Fruit fly (Drosophila melanogaster): ENCODE data around the gene RhoGAPp190.

The RhoGAPp190 gene

dm6 chrX:17627090-17627992 is 25.0 kb downstream of the RhoGAPp190 start, which contains the start of gene stas:
Gene stas, minus strand, starts transcription at chrX:17627895.
- TF ChIP-seq CrebA (GFP tag; optimal IDR thresholded peaks at IDR 0.05; ENCODE audit: borderline replicate concordance), result no peak
- TF ChIP-seq br (GFP tag; optimal IDR thresholded peaks at IDR 0.05), result peak; percentile 20
- peak; percentile 12 for TF ChIP-seq psq (GFP tag; optimal IDR thresholded peaks at IDR 0.05)
- TF ChIP-seq Sp1 (GFP tag; optimal IDR thresholded peaks at IDR 0.05), result peak; percentile 38
- peak; percentile 9 for TF ChIP-seq HLH106 (tag; optimal IDR thresholded peaks at IDR 0.05)
- no peak for TF ChIP-seq usp (GFP tag; optimal IDR thresholded peaks at IDR 0.05)
- TF ChIP-seq sage (GFP tag; optimal IDR thresholded peaks at IDR 0.05), result no peak
- TF ChIP-seq CG9705 (GFP tag; optimal IDR thresholded peaks at IDR 0.05), result peak; percentile 23
- TF ChIP-seq Rel (GFP tag; optimal IDR thresholded peaks at IDR 0.05), result peak; percentile 15
- TF ChIP-seq Rel (tag; optimal IDR thresholded peaks at IDR 0.05), result peak; percentile 35
- no peak for TF ChIP-seq Dif (GFP tag; optimal IDR thresholded peaks at IDR 0.05; ENCODE audit: partially characterized antibody)
- peak; percentile 17 for TF ChIP-seq sv (GFP tag; optimal IDR thresholded peaks at IDR 0.05)
- TF ChIP-seq Hr78 (GFP tag; optimal IDR thresholded peaks at IDR 0.05), result no peak
- peak; percentile 16 for TF ChIP-seq rgr (GFP tag; optimal IDR thresholded peaks at IDR 0.05)
- TF ChIP-seq dsf (GFP tag; optimal IDR thresholded peaks at IDR 0.05; ENCODE audit: borderline replicate concordance), result no peak
- no peak for TF ChIP-seq dmrt93B (GFP tag; optimal IDR thresholded peaks at IDR 0.05)
- TF ChIP-seq Hnf4 (GFP tag; optimal IDR thresholded peaks at IDR 0.05), result peak; percentile 21
- TF ChIP-seq brk (GFP tag; optimal IDR thresholded peaks at IDR 0.05), result peak; percentile 50
- TF ChIP-seq h (GFP tag; optimal IDR thresholded peaks at IDR 0.05), result peak; percentile 37
- TF ChIP-seq jim (GFP tag; optimal IDR thresholded peaks at IDR 0.05), result no peak
- peak in 1 of 2 experiments; percentile 5 for TF ChIP-seq foxo (GFP tag; optimal IDR thresholded peaks at IDR 0.05)
- TF ChIP-seq fru (GFP tag; optimal IDR thresholded peaks at IDR 0.05), result peak; percentile 37
- TF ChIP-seq ey (GFP tag; optimal IDR thresholded peaks at IDR 0.05), result no peak
- peak; percentile 6 for TF ChIP-seq Hr83 (GFP tag; optimal IDR thresholded peaks at IDR 0.05; ENCODE audit: poor library complexity, severe bottlenecking)
- peak; percentile 7 for TF ChIP-seq OdsH (GFP tag; optimal IDR thresholded peaks at IDR 0.05)

dm6 chrX:17625833-17626232 is 26.5 kb downstream of the RhoGAPp190 start:
- TF ChIP-seq dmrt93B (GFP tag; optimal IDR thresholded peaks at IDR 0.05) (no peak), GATAd (GFP tag; optimal IDR thresholded peaks at IDR 0.05) (no peak), Myc (optimal IDR thresholded peaks at IDR 0.05) (peak; percentile 52), woc (GFP tag; optimal IDR thresholded peaks at IDR 0.05) (no peak)

DNA sequence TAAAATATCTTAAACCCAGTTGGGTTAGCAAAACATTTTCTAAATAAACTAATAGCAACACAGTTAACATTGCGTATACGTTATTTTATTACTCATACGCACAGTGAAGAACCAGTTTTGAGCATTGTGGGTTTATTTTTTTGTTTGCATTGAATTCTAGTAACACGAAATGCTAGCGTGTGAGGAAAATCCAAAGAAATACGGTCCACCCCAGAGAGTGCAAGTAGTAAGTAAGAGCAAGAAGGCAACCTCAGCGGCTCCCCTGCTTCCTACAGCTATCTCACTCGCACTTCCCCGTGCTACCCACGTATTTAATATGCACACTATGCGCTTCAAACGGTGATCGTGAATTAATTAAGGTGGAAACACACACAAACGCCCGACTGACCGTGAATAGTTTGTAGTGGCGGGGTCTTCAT is 27.4 kb downstream of the RhoGAPp190 start:
- TF ChIP-seq dl (GFP tag; optimal IDR thresholded peaks at IDR 0.05; ENCODE audit: insufficient read depth in 1 of 2, partially characterized antibody in 2 of 2) (no peak), dmrt93B (GFP tag; optimal IDR thresholded peaks at IDR 0.05) (peak; percentile 81), rgr (GFP tag; optimal IDR thresholded peaks at IDR 0.05) (peak; percentile 92), lola (GFP tag; optimal IDR thresholded peaks at IDR 0.05) (no peak), Sp1 (GFP tag; optimal IDR thresholded peaks at IDR 0.05) (peak; percentile 91), N (GFP tag; optimal IDR thresholded peaks at IDR 0.05) (no peak), ey (GFP tag; optimal IDR thresholded peaks at IDR 0.05) (peak; percentile 91), Vsx2 (GFP tag; optimal IDR thresholded peaks at IDR 0.05; ENCODE audit: partially characterized antibody) (no peak), sage (GFP tag; optimal IDR thresholded peaks at IDR 0.05) (peak; percentile 68), tai (GFP tag; optimal IDR thresholded peaks at IDR 0.05) (peak; percentile 33), foxo (GFP tag; optimal IDR thresholded peaks at IDR 0.05) (peak; percentile 88 to 94), Dif (GFP tag; optimal IDR thresholded peaks at IDR 0.05; ENCODE audit: partially characterized antibody) (no peak), Jra (GFP tag; optimal IDR thresholded peaks at IDR 0.05) (peak; percentile 50), usp (GFP tag; optimal IDR thresholded peaks at IDR 0.05) (no peak), jim (GFP tag; optimal IDR thresholded peaks at IDR 0.05) (no peak), sv (GFP tag; optimal IDR thresholded peaks at IDR 0.05) (peak; percentile 76), Hr78 (GFP tag; optimal IDR thresholded peaks at IDR 0.05) (no peak), woc (GFP tag; optimal IDR thresholded peaks at IDR 0.05) (peak; percentile 59), psq (GFP tag; optimal IDR thresholded peaks at IDR 0.05) (peak; percentile 85), Mio (GFP tag; optimal IDR thresholded peaks at IDR 0.05) (peak; percentile 39), fru (GFP tag; optimal IDR thresholded peaks at IDR 0.05) (peak; percentile 94), Hr83 (GFP tag; optimal IDR thresholded peaks at IDR 0.05; ENCODE audit: poor library complexity, severe bottlenecking) (peak; percentile 29), CG9705 (GFP tag; optimal IDR thresholded peaks at IDR 0.05) (peak; percentile 66), Hnf4 (GFP tag; optimal IDR thresholded peaks at IDR 0.05) (peak; percentile 84), OdsH (GFP tag; optimal IDR thresholded peaks at IDR 0.05) (peak; percentile 89), GATAd (GFP tag; optimal IDR thresholded peaks at IDR 0.05) (no peak), HLH106 (tag; optimal IDR thresholded peaks at IDR 0.05) (peak; percentile 91), h (GFP tag; optimal IDR thresholded peaks at IDR 0.05) (peak; percentile 92), Rel (GFP tag; optimal IDR thresholded peaks at IDR 0.05) (no peak), Rel (tag; optimal IDR thresholded peaks at IDR 0.05) (no peak), CG32264 (GFP tag; optimal IDR thresholded peaks at IDR 0.05) (peak; percentile 89), br (GFP tag; optimal IDR thresholded peaks at IDR 0.05) (peak; percentile 91)

Data from whole organism, wandering third instar larva.